Worm (Caenorhabditis elegans) whole organism, late embryonic: Measurements from ENCODE around the gene R04D3.2.

Source experiments
- ahr-1 ChIP-seq: sonication (generic microtip); optimal IDR thresholded peaks from 2 replicates; lab custom pipeline; 2016; ENCODE audit warnings: missing genetic modification characterization, missing compliant biosample characterization
- ceh-2 ChIP-seq: sonication (generic microtip); optimal IDR thresholded peaks from 2 replicates; lab custom pipeline; 2016; ENCODE audit warnings: missing genotype, missing genetic modification characterization, missing compliant biosample characterization
- ceh-48 ChIP-seq: sonication (generic microtip); optimal IDR thresholded peaks from 2 replicates; lab custom pipeline; 2016; ENCODE audit warnings: missing genetic modification characterization, inconsistent platforms, missing compliant biosample characterization
- dmd-4 ChIP-seq: sonication (generic microtip); optimal IDR thresholded peaks from 2 replicates; lab custom pipeline; 2016; ENCODE audit warnings: borderline replicate concordance, missing genetic modification characterization, missing compliant biosample characterization
- fkh-10 ChIP-seq: fragments of 150-350 bp; optimal IDR thresholded peaks from 2 replicates; lab custom pipeline; 2014; ENCODE audit warnings: missing biosample characterization, missing genetic modification reagents, missing genetic modification characterization
- nhr-11 ChIP-seq: fragments of 150-350 bp; optimal IDR thresholded peaks from 2 replicates; lab custom pipeline; 2014; ENCODE audit warnings: missing biosample characterization, missing genetic modification characterization
- pag-3 ChIP-seq: sonication (generic microtip); optimal IDR thresholded peaks from 2 replicates; lab custom pipeline; 2016; ENCODE audit warnings: missing compliant biosample characterization, missing genetic modification characterization, borderline replicate concordance
- pqm-1 ChIP-seq: sonication (generic microtip); optimal IDR thresholded peaks from 2 replicates; lab custom pipeline; 2016; ENCODE audit warnings: missing genetic modification characterization, missing compliant biosample characterization
- sdc-2 ChIP-seq: sonication (generic microtip); optimal IDR thresholded peaks from 2 replicates; lab custom pipeline; 2016; ENCODE audit warnings: missing genotype, missing genetic modification characterization, missing compliant biosample characterization

ce11 chrX:13323697-13324096 lies 37.3 kb upstream of the R04D3.2 start:
- TF ChIP-seq dmd-4, result no peak
- no peak for TF ChIP-seq nhr-11 (tag; lab: Kevin White, UChicago)
- no peak for TF ChIP-seq ceh-48 (tag; lab: Kevin White, UChicago)
- TF ChIP-seq pqm-1, result no peak
- TF ChIP-seq ahr-1 (tag; lab: Kevin White, UChicago), result no peak
- no peak for TF ChIP-seq pag-3 (tag; lab: Kevin White, UChicago)
- no peak for TF ChIP-seq fkh-10 (GFP tag; lab: Kevin White, UChicago)
- no peak for TF ChIP-seq sdc-2
- no peak for TF ChIP-seq ceh-2
